Worm (Caenorhabditis elegans) whole organism, mixed stage, embryonic: ENCODE measurements around the gene srr-1.

ENCODE experiments used
- M03D4.4 ChIP-seq: sonication (generic microtip); optimal IDR thresholded peaks from 2 replicates; lab custom pipeline; 2017; ENCODE audit warnings: mild to moderate bottlenecking, missing genetic modification characterization, missing compliant biosample characterization
- bed-3 ChIP-seq: fragments of 200-800 bp; sonication (Bioruptor generic); optimal IDR thresholded peaks from 3 replicates; lab custom pipeline; 2018; ENCODE audit warnings: mild to moderate bottlenecking, missing genetic modification characterization, moderate library complexity, missing compliant biosample characterization
- ceh-39 ChIP-seq: fragments of 150-350 bp; optimal IDR thresholded peaks from 2 replicates; lab custom pipeline; 2014; ENCODE audit warnings: missing biosample characterization, missing genetic modification characterization
- ceh-43 ChIP-seq: fragments of 200-800 bp; sonication (Bioruptor generic); optimal IDR thresholded peaks from 2 replicates; lab custom pipeline; 2018; ENCODE audit warnings: mild to moderate bottlenecking, missing genetic modification characterization, moderate library complexity, missing compliant biosample characterization
- ceh-83 ChIP-seq: fragments of 200-800 bp; sonication (Bioruptor generic); optimal IDR thresholded peaks from 2 replicates; lab custom pipeline; 2018; ENCODE audit warnings: mild to moderate bottlenecking, missing genetic modification characterization, missing compliant biosample characterization
- ces-1 ChIP-seq: fragments of 150-350 bp; optimal IDR thresholded peaks from 2 replicates; lab custom pipeline; 2014; ENCODE audit warnings: missing biosample characterization, missing genetic modification reagents, missing genetic modification characterization
- cnd-1 ChIP-seq: fragments of 200-800 bp; sonication (Bioruptor generic); optimal IDR thresholded peaks from 2 replicates; lab custom pipeline; 2018; ENCODE audit warnings: mild to moderate bottlenecking, missing genetic modification characterization, missing compliant biosample characterization
- drap-1 ChIP-seq: fragments of 200-800 bp; sonication (Bioruptor generic); optimal IDR thresholded peaks from 3 replicates; lab custom pipeline; 2018; ENCODE audit warnings: mild to moderate bottlenecking, missing genetic modification characterization, missing compliant biosample characterization
- elt-1 ChIP-seq: sonication (generic microtip); optimal IDR thresholded peaks from 2 replicates; lab custom pipeline; 2017; ENCODE audit warnings: missing genetic modification characterization, mild to moderate bottlenecking, missing compliant biosample characterization, antibody characterized with exemption, moderate library complexity, borderline replicate concordance; ENCODE audit not compliant: insufficient read depth
- elt-3 ChIP-seq: fragments of 150-350 bp; optimal IDR thresholded peaks from 2 replicates; lab custom pipeline; 2014; ENCODE audit warnings: missing biosample characterization, missing genetic modification characterization
- flh-1 ChIP-seq: fragments of 200-800 bp; sonication (Bioruptor generic); optimal IDR thresholded peaks from 2 replicates; lab custom pipeline; 2018; ENCODE audit warnings: mild to moderate bottlenecking, missing genetic modification characterization, moderate library complexity, missing compliant biosample characterization
- ham-2 ChIP-seq: fragments of 200-800 bp; sonication (Bioruptor generic); optimal IDR thresholded peaks from 2 replicates; lab custom pipeline; 2018; ENCODE audit warnings: mild to moderate bottlenecking, missing genetic modification characterization, missing compliant biosample characterization
- hlh-1 ChIP-seq: fragments of 150-350 bp; optimal IDR thresholded peaks from 2 replicates; lab custom pipeline; 2014; ENCODE audit warnings: missing biosample characterization, missing genetic modification reagents, missing genetic modification characterization
- lin-32 ChIP-seq: fragments of 200-800 bp; sonication (Bioruptor generic); optimal IDR thresholded peaks from 2 replicates; lab custom pipeline; 2018; ENCODE audit warnings: mild to moderate bottlenecking, missing genetic modification characterization, missing compliant biosample characterization
- lsy-2 ChIP-seq: fragments of 150-350 bp; optimal IDR thresholded peaks from 2 replicates; lab custom pipeline; 2014; ENCODE audit warnings: missing biosample characterization, missing genetic modification characterization
- mab-5 ChIP-seq: fragments of 150-350 bp; optimal IDR thresholded peaks from 2 replicates; lab custom pipeline; 2014; ENCODE audit warnings: missing biosample characterization, missing genetic modification characterization
- mep-1 ChIP-seq: fragments of 150-350 bp; optimal IDR thresholded peaks from 2 replicates; lab custom pipeline; 2017; ENCODE audit warnings: missing biosample characterization, missing genetic modification reagents, missing genetic modification characterization, inconsistent platforms
- mls-2 ChIP-seq: sonication (generic microtip); optimal IDR thresholded peaks from 2 replicates; lab custom pipeline; 2016; ENCODE audit warnings: mild to moderate bottlenecking, missing genetic modification characterization, moderate library complexity, missing compliant biosample characterization
- nhr-12 ChIP-seq: fragments of 150-350 bp; optimal IDR thresholded peaks from 2 replicates; lab custom pipeline; 2014; ENCODE audit warnings: missing biosample characterization, missing genetic modification characterization
- nhr-2 ChIP-seq: fragments of 150-350 bp; optimal IDR thresholded peaks from 2 replicates; lab custom pipeline; 2014; ENCODE audit warnings: missing biosample characterization, missing genetic modification characterization
- nhr-237 ChIP-seq: fragments of 150-350 bp; optimal IDR thresholded peaks from 2 replicates; lab custom pipeline; 2014; ENCODE audit warnings: missing biosample characterization, missing genetic modification characterization
- nhr-76 ChIP-seq: sonication (generic microtip); optimal IDR thresholded peaks from 2 replicates; lab custom pipeline; 2017; ENCODE audit warnings: missing biosample characterization, missing genetic modification characterization
- pha-4 ChIP-seq: fragments of 150-350 bp; optimal IDR thresholded peaks from 2 replicates; lab custom pipeline; 2018; ENCODE audit warnings: missing biosample characterization, missing genetic modification reagents, missing genetic modification characterization
- sem-2 ChIP-seq: fragments of 200-800 bp; sonication (Bioruptor generic); optimal IDR thresholded peaks from 2 replicates; lab custom pipeline; 2018; ENCODE audit warnings: mild to moderate bottlenecking, missing genetic modification characterization, missing compliant biosample characterization
- snpc-4 ChIP-seq: fragments of 150-350 bp; optimal IDR thresholded peaks from 2 replicates; lab custom pipeline; 2014; ENCODE audit warnings: missing biosample characterization, missing genetic modification characterization
- sptf-1 ChIP-seq: sonication (generic microtip); optimal IDR thresholded peaks from 2 replicates; lab custom pipeline; 2017; ENCODE audit warnings: mild to moderate bottlenecking, missing genetic modification characterization, moderate library complexity, missing compliant biosample characterization
- unc-120 ChIP-seq: sonication (generic microtip); optimal IDR thresholded peaks from 2 replicates; lab custom pipeline; 2017; ENCODE audit warnings: missing genetic modification characterization, missing compliant biosample characterization; ENCODE audit not compliant: poor library complexity, severe bottlenecking
- unc-39 ChIP-seq: fragments of 150-350 bp; optimal IDR thresholded peaks from 2 replicates; lab custom pipeline; 2014; ENCODE audit warnings: missing biosample characterization, missing genetic modification characterization
- unc-62 ChIP-seq: fragments of 150-350 bp; optimal IDR thresholded peaks from 2 replicates; lab custom pipeline; 2014; ENCODE audit warnings: missing biosample characterization, missing genetic modification reagents, missing genetic modification characterization
- zip-8 ChIP-seq: fragments of 150-350 bp; optimal IDR thresholded peaks from 2 replicates; lab custom pipeline; 2014; ENCODE audit warnings: missing biosample characterization, missing genetic modification characterization
- ztf-11 ChIP-seq: fragments of 150-350 bp; optimal IDR thresholded peaks from 2 replicates; lab custom pipeline; 2014; ENCODE audit warnings: missing biosample characterization, missing genetic modification characterization

The srr-1 gene

ce11 chrV:13088485-13088884 is 35.0 kb upstream of the srr-1 start:
- peak; percentile 14 for TF ChIP-seq elt-1 (tag; lab: Kevin White, UChicago)
- TF ChIP-seq nhr-12 (tag; lab: Kevin White, UChicago) = no peak

- TF ChIP-seq nhr-12 (tag; lab: Kevin White, UChicago) (no peak), sem-2 (GFP tag; lab: Kevin White, UChicago) (no peak), unc-120 (tag; lab: Kevin White, UChicago) (peak; percentile 99), mab-5 (tag; lab: Kevin White, UChicago) (no peak), ces-1 (no peak), lsy-2 (tag; lab: Kevin White, UChicago) (peak; percentile 30), zip-8 (tag; lab: Kevin White, UChicago) (no peak), nhr-76 (no peak), ztf-11 (peak; percentile 12), ceh-83 (GFP tag; lab: Kevin White, UChicago) (no peak), nhr-237 (peak; percentile 4), unc-62 (GFP tag; lab: Kevin White, UChicago) (peak; percentile 93), mep-1 (tag; lab: Kevin White, UChicago) (peak; percentile 52), M03D4.4 (tag; lab: Kevin White, UChicago) (peak; percentile 10), flh-1 (GFP tag; lab: Kevin White, UChicago) (no peak), pha-4 (tag; lab: Kevin White, UChicago) (peak; percentile 32), cnd-1 (tag; lab: Kevin White, UChicago) (no peak), bed-3 (GFP tag; lab: Kevin White, UChicago) (no peak), ceh-43 (GFP tag; lab: Kevin White, UChicago) (no peak), hlh-1 (tag; lab: Kevin White, UChicago) (peak; percentile 52), lin-32 (GFP tag; lab: Kevin White, UChicago) (no peak), sptf-1 (tag; lab: Kevin White, UChicago) (peak; percentile 33)
Observed at ce11 chrV:13085917-13086552, 32.5 kb upstream of the srr-1 start.

ce11 chrV:13085227-13085640 is 31.7 kb upstream of the srr-1 start:
- TF ChIP-seq bed-3 (GFP tag; lab: Kevin White, UChicago) = no peak
- TF ChIP-seq unc-39 (tag; lab: Kevin White, UChicago) = no peak
- no peak for TF ChIP-seq unc-62 (GFP tag; lab: Kevin White, UChicago)
- no peak for TF ChIP-seq pha-4 (tag; lab: Kevin White, UChicago)
- TF ChIP-seq ces-1 = no peak
- TF ChIP-seq elt-1 (tag; lab: Kevin White, UChicago) = no peak
- TF ChIP-seq mep-1 (tag; lab: Kevin White, UChicago) = no peak
- no peak for TF ChIP-seq elt-3 (tag; lab: Kevin White, UChicago)
- TF ChIP-seq snpc-4 (tag; lab: Kevin White, UChicago) = no peak
- TF ChIP-seq zip-8 (tag; lab: Kevin White, UChicago) = no peak
- no peak for TF ChIP-seq ceh-39 (tag; lab: Kevin White, UChicago)
- no peak for TF ChIP-seq lin-32 (GFP tag; lab: Kevin White, UChicago)
- no peak for TF ChIP-seq nhr-76
- TF ChIP-seq unc-120 (tag; lab: Kevin White, UChicago) = no peak
- TF ChIP-seq mab-5 (tag; lab: Kevin White, UChicago) = no peak
- no peak for TF ChIP-seq ceh-43 (GFP tag; lab: Kevin White, UChicago)
- no peak for TF ChIP-seq M03D4.4 (tag; lab: Kevin White, UChicago)
- no peak for TF ChIP-seq nhr-237
- no peak for TF ChIP-seq nhr-12 (tag; lab: Kevin White, UChicago)
- TF ChIP-seq sem-2 (GFP tag; lab: Kevin White, UChicago) = no peak

ce11 chrV:13083751-13084672 is 30.5 kb upstream of the srr-1 start:
- no peak for TF ChIP-seq mab-5 (tag; lab: Kevin White, UChicago)
- TF ChIP-seq ceh-39 (tag; lab: Kevin White, UChicago) = no peak
- TF ChIP-seq drap-1 (GFP tag; lab: Kevin White, UChicago) = no peak
- no peak for TF ChIP-seq ceh-43 (GFP tag; lab: Kevin White, UChicago)
- no peak for TF ChIP-seq lin-32 (GFP tag; lab: Kevin White, UChicago)
- no peak for TF ChIP-seq M03D4.4 (tag; lab: Kevin White, UChicago)
- TF ChIP-seq zip-8 (tag; lab: Kevin White, UChicago) = no peak
- no peak for TF ChIP-seq mls-2 (tag; lab: Kevin White, UChicago)
- no peak for TF ChIP-seq nhr-76
- no peak for TF ChIP-seq mep-1 (tag; lab: Kevin White, UChicago)
- TF ChIP-seq sptf-1 (tag; lab: Kevin White, UChicago) = no peak
- no peak for TF ChIP-seq nhr-237
- no peak for TF ChIP-seq cnd-1 (tag; lab: Kevin White, UChicago)
- no peak for TF ChIP-seq unc-39 (tag; lab: Kevin White, UChicago)
- no peak for TF ChIP-seq elt-1 (tag; lab: Kevin White, UChicago)
- no peak for TF ChIP-seq ceh-83 (GFP tag; lab: Kevin White, UChicago)
- no peak for TF ChIP-seq pha-4 (tag; lab: Kevin White, UChicago)
- no peak for TF ChIP-seq ham-2 (GFP tag; lab: Kevin White, UChicago)
- TF ChIP-seq nhr-2 (tag; lab: Kevin White, UChicago) = no peak
